Worm (Caenorhabditis elegans) whole organism, mixed stage, embryonic: ENCODE measurements around the gene chpf-1.

ENCODE experiments used
- bed-3 ChIP-seq: fragments of 200-800 bp; sonication (Bioruptor generic); optimal IDR thresholded peaks from 3 replicates; lab custom pipeline; 2018; ENCODE audit warnings: mild to moderate bottlenecking, missing genetic modification characterization, moderate library complexity, missing compliant biosample characterization
- blmp-1 ChIP-seq: fragments of 150-350 bp; optimal IDR thresholded peaks from 2 replicates; lab custom pipeline; 2014; ENCODE audit warnings: missing biosample characterization, missing genetic modification characterization
- ceh-39 ChIP-seq: fragments of 150-350 bp; optimal IDR thresholded peaks from 2 replicates; lab custom pipeline; 2014; ENCODE audit warnings: missing biosample characterization, missing genetic modification characterization
- ceh-43 ChIP-seq: fragments of 200-800 bp; sonication (Bioruptor generic); optimal IDR thresholded peaks from 2 replicates; lab custom pipeline; 2018; ENCODE audit warnings: mild to moderate bottlenecking, missing genetic modification characterization, moderate library complexity, missing compliant biosample characterization
- ceh-83 ChIP-seq: fragments of 200-800 bp; sonication (Bioruptor generic); optimal IDR thresholded peaks from 2 replicates; lab custom pipeline; 2018; ENCODE audit warnings: mild to moderate bottlenecking, missing genetic modification characterization, missing compliant biosample characterization
- ces-1 ChIP-seq: fragments of 150-350 bp; optimal IDR thresholded peaks from 2 replicates; lab custom pipeline; 2014; ENCODE audit warnings: missing biosample characterization, missing genetic modification reagents, missing genetic modification characterization
- cnd-1 ChIP-seq: fragments of 200-800 bp; sonication (Bioruptor generic); optimal IDR thresholded peaks from 2 replicates; lab custom pipeline; 2018; ENCODE audit warnings: mild to moderate bottlenecking, missing genetic modification characterization, missing compliant biosample characterization
- drap-1 ChIP-seq: fragments of 200-800 bp; sonication (Bioruptor generic); optimal IDR thresholded peaks from 3 replicates; lab custom pipeline; 2018; ENCODE audit warnings: mild to moderate bottlenecking, missing genetic modification characterization, missing compliant biosample characterization
- elt-1 ChIP-seq: sonication (generic microtip); optimal IDR thresholded peaks from 2 replicates; lab custom pipeline; 2017; ENCODE audit warnings: missing genetic modification characterization, mild to moderate bottlenecking, missing compliant biosample characterization, antibody characterized with exemption, moderate library complexity, borderline replicate concordance; ENCODE audit not compliant: insufficient read depth
- elt-3 ChIP-seq: fragments of 150-350 bp; optimal IDR thresholded peaks from 2 replicates; lab custom pipeline; 2014; ENCODE audit warnings: missing biosample characterization, missing genetic modification characterization
- flh-1 ChIP-seq: fragments of 200-800 bp; sonication (Bioruptor generic); optimal IDR thresholded peaks from 2 replicates; lab custom pipeline; 2018; ENCODE audit warnings: mild to moderate bottlenecking, missing genetic modification characterization, moderate library complexity, missing compliant biosample characterization
- ham-2 ChIP-seq: fragments of 200-800 bp; sonication (Bioruptor generic); optimal IDR thresholded peaks from 2 replicates; lab custom pipeline; 2018; ENCODE audit warnings: mild to moderate bottlenecking, missing genetic modification characterization, missing compliant biosample characterization
- lin-13 ChIP-seq: fragments of 150-350 bp; optimal IDR thresholded peaks from 2 replicates; lab custom pipeline; 2014; ENCODE audit warnings: missing biosample characterization, missing genetic modification characterization
- lsy-2 ChIP-seq: fragments of 150-350 bp; optimal IDR thresholded peaks from 2 replicates; lab custom pipeline; 2014; ENCODE audit warnings: missing biosample characterization, missing genetic modification characterization
- mab-5 ChIP-seq: fragments of 150-350 bp; optimal IDR thresholded peaks from 2 replicates; lab custom pipeline; 2014; ENCODE audit warnings: missing biosample characterization, missing genetic modification characterization
- mep-1 ChIP-seq: fragments of 150-350 bp; optimal IDR thresholded peaks from 2 replicates; lab custom pipeline; 2017; ENCODE audit warnings: missing biosample characterization, missing genetic modification reagents, missing genetic modification characterization, inconsistent platforms
- mls-2 ChIP-seq: sonication (generic microtip); optimal IDR thresholded peaks from 2 replicates; lab custom pipeline; 2016; ENCODE audit warnings: mild to moderate bottlenecking, missing genetic modification characterization, moderate library complexity, missing compliant biosample characterization
- nhr-12 ChIP-seq: fragments of 150-350 bp; optimal IDR thresholded peaks from 2 replicates; lab custom pipeline; 2014; ENCODE audit warnings: missing biosample characterization, missing genetic modification characterization
- nhr-2 ChIP-seq: fragments of 150-350 bp; optimal IDR thresholded peaks from 2 replicates; lab custom pipeline; 2014; ENCODE audit warnings: missing biosample characterization, missing genetic modification characterization
- nhr-28 ChIP-seq: fragments of 150-350 bp; optimal IDR thresholded peaks from 2 replicates; lab custom pipeline; 2014; ENCODE audit warnings: missing biosample characterization, missing genetic modification characterization
- nhr-76 ChIP-seq: sonication (generic microtip); optimal IDR thresholded peaks from 2 replicates; lab custom pipeline; 2017; ENCODE audit warnings: missing biosample characterization, missing genetic modification characterization
- pha-4 ChIP-seq: fragments of 150-350 bp; optimal IDR thresholded peaks from 2 replicates; lab custom pipeline; 2018; ENCODE audit warnings: missing biosample characterization, missing genetic modification reagents, missing genetic modification characterization
- snpc-4 ChIP-seq: fragments of 150-350 bp; optimal IDR thresholded peaks from 2 replicates; lab custom pipeline; 2014; ENCODE audit warnings: missing biosample characterization, missing genetic modification characterization
- sptf-1 ChIP-seq: sonication (generic microtip); optimal IDR thresholded peaks from 2 replicates; lab custom pipeline; 2017; ENCODE audit warnings: mild to moderate bottlenecking, missing genetic modification characterization, moderate library complexity, missing compliant biosample characterization
- unc-39 ChIP-seq: fragments of 150-350 bp; optimal IDR thresholded peaks from 2 replicates; lab custom pipeline; 2014; ENCODE audit warnings: missing biosample characterization, missing genetic modification characterization
- unc-62 ChIP-seq: fragments of 150-350 bp; optimal IDR thresholded peaks from 2 replicates; lab custom pipeline; 2014; ENCODE audit warnings: missing biosample characterization, missing genetic modification reagents, missing genetic modification characterization
- zip-8 ChIP-seq: fragments of 150-350 bp; optimal IDR thresholded peaks from 2 replicates; lab custom pipeline; 2014; ENCODE audit warnings: missing biosample characterization, missing genetic modification characterization

The chpf-1 gene

DNA sequence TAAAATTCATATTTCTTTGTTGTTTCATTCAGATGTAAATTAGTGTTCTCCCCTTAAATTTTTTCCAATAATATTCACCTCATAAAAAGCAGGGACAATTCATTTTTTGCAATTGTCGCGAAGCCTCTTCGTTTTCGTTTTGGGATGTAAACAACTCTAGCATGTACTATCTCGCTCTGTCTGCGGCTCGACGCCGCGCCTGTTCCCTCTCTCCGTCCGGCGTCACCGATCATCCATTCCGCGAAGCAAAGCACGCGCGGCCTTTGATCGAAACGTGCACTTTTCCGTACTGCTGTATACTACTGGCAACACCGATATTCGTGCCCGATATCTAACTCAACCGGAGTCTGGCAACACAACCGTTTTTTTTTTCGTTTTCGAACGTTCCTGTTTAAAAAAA lies 43.7 kb upstream of the chpf-1 start:
- TF ChIP-seq pha-4 (tag; lab: Kevin White, UChicago) (peak; percentile 75), nhr-76 (tag; lab: Kevin White, UChicago) (no peak)
- TF ChIP-seq, all 35 proteins: peak for 1

ce11 chrV:10246443-10246885 lies 43.2 kb upstream of the chpf-1 start:
- TF ChIP-seq nhr-28 (tag; lab: Kevin White, UChicago): no peak
- peak; percentile 2 for TF ChIP-seq ces-1

- TF ChIP-seq mls-2 (tag; lab: Kevin White, UChicago) (no peak), elt-3 (no peak), ceh-83 (GFP tag; lab: Kevin White, UChicago) (no peak), ceh-39 (tag; lab: Kevin White, UChicago) (no peak), mab-5 (tag; lab: Kevin White, UChicago) (no peak), unc-62 (GFP tag; lab: Kevin White, UChicago) (no peak), flh-1 (GFP tag; lab: Kevin White, UChicago) (no peak), nhr-2 (tag; lab: Kevin White, UChicago) (no peak), elt-1 (tag; lab: Kevin White, UChicago) (no peak), blmp-1 (tag; lab: Kevin White, UChicago) (no peak), ces-1 (no peak), nhr-12 (no peak)
These were observed 42.3 kb upstream of the chpf-1 start for ce11 chrV:10245615-10246014.

- TF ChIP-seq elt-1 (tag; lab: Kevin White, UChicago): peak; percentile 54
- no peak for TF ChIP-seq drap-1 (GFP tag; lab: Kevin White, UChicago)
These were observed 40.9 kb upstream of the chpf-1 start for ce11 chrV:10244018-10244720.

DNA sequence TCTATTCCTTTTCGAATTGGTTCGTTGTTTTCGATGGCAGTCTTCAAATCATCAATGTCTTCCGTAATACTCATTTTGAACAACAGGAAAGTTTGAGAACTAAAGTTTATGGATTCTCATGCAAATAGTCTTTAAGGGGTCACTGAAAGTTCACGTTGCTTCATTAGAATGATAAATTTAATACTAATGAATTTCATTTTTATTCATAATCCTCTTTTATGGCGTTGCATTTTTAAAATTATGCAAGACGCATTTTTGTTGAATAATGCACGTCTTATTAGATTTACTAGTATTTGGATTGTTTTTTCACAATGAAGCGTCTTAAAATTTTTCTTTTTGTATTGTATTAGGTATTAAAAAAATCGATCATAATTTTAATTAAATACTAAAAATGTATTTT lies 39.8 kb upstream of the chpf-1 start, which contains the start of gene C12D8.9:
C12D8.9 (minus strand) TSS at position 101 of the 400 bp plus-strand sequence.
- TF ChIP-seq ceh-43: no peak

DNA sequence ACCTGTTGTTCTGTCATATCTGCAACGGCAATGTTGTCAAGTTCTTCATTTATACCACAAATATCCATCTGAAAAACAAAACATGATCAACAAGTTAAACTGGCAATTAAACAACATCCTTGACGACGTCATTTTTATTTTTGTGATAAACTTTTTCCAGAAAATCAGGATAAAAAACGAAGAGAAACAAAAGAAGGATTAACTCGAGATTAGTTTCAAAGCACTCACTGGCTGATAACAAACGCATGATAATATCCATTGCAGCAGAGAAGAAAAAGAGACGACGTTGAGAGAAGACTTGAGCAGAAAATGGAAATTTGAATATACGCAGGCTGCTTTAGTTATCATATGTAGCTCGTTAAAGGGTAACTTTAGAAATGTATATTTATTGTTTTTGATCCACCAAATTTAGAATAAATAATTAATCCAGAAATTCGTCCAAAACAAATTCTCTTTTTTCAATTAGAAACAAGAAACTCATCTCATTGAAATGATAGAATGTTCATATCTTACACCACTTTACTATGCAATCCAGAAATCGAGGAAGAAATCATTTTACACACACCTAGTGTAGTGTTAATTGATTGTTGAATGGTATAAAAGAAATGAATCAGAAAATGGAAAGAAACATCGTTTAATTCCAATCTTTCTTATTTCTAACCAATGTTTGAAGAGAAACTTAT lies 38.0 kb upstream of the chpf-1 start, which contains the start of the genes C12D8.21 and col-148:
C12D8.21 (minus strand) TSS at position 68 of the 683 bp plus-strand sequence.
col-148 (plus strand) TSS at position 633 of the 683 bp plus-strand sequence.
- no peak for TF ChIP-seq mab-5 (tag; lab: Kevin White, UChicago)
- TF ChIP-seq lin-13 (tag; lab: Kevin White, UChicago): no peak
- TF ChIP-seq ceh-83 (GFP tag; lab: Kevin White, UChicago): no peak

- TF ChIP-seq bed-3 (GFP tag; lab: Kevin White, UChicago): no peak
- TF ChIP-seq elt-1 (tag; lab: Kevin White, UChicago): no peak
- no peak for TF ChIP-seq elt-3
- no peak for TF ChIP-seq drap-1 (GFP tag; lab: Kevin White, UChicago)
- TF ChIP-seq snpc-4: no peak
- no peak for TF ChIP-seq flh-1 (GFP tag; lab: Kevin White, UChicago)
- TF ChIP-seq ceh-43: no peak
- no peak for TF ChIP-seq ham-2
- no peak for TF ChIP-seq unc-39
- no peak for TF ChIP-seq blmp-1 (tag; lab: Kevin White, UChicago)
- TF ChIP-seq cnd-1 (tag; lab: Kevin White, UChicago): no peak
- TF ChIP-seq ceh-39 (tag; lab: Kevin White, UChicago): no peak
- TF ChIP-seq, all 35 proteins: peak for 0
These were observed 36.6 kb upstream of the chpf-1 start, which contains the start of gene fipr-8 for ce11 chrV:10239861-10240260. TSS of gene fipr-8 (minus strand) at chrV:10239961.

ce11 chrV:10238665-10239064 lies 35.4 kb upstream of the chpf-1 start, which contains the start of gene fubl-1:
TSS of gene fubl-1 (minus strand) at chrV:10238866.
- TF ChIP-seq elt-3: no peak
- peak; percentile 8 for TF ChIP-seq pha-4 (tag; lab: Kevin White, UChicago)
- peak; percentile 42 for TF ChIP-seq mep-1
- no peak for TF ChIP-seq nhr-12
- no peak for TF ChIP-seq zip-8 (tag; lab: Kevin White, UChicago)
- peak; percentile 7 for TF ChIP-seq ces-1
- TF ChIP-seq lsy-2 (tag; lab: Kevin White, UChicago): peak; percentile 31
- peak; percentile 46 for TF ChIP-seq sptf-1
- peak; percentile 2 for TF ChIP-seq lin-13 (tag; lab: Kevin White, UChicago)
- TF ChIP-seq, all 35 proteins: peak for 6
